Fruit fly (Drosophila melanogaster) whole organism, embryonic: ENCODE data around the gene senju.

Experiments
- Bgb ChIP-seq: fragments of 200-800 bp; sonication (Bioruptor generic); IDR thresholded peaks from 2 replicates; pipeline ENCODE4 v1.3.6; 2022; ENCODE audit warnings: missing biosample characterization, missing genetic modification characterization; ENCODE audit not compliant: partially characterized antibody
- Bteb2 ChIP-seq: fragments of 200-800 bp; sonication (Bioruptor generic); optimal IDR thresholded peaks from 2 replicates; lab custom pipeline; 2016; ENCODE audit warnings: missing biosample characterization, missing genetic modification characterization
- CG10267 ChIP-seq: fragments of 200-800 bp; sonication (Bioruptor generic); optimal IDR thresholded peaks from 2 replicates; lab custom pipeline; 2018; ENCODE audit warnings: missing biosample characterization, mild to moderate bottlenecking, missing genetic modification characterization, moderate library complexity
- CG10274 ChIP-seq: fragments of 200-800 bp; sonication (Bioruptor generic); optimal IDR thresholded peaks from 3 replicates; lab custom pipeline; 2017; ENCODE audit warnings: missing biosample characterization, mild to moderate bottlenecking, missing genetic modification characterization
- CG10543 ChIP-seq: fragments of 200-800 bp; sonication (Bioruptor generic); optimal IDR thresholded peaks from 3 replicates; lab custom pipeline; 2017; ENCODE audit warnings: missing biosample characterization, mild to moderate bottlenecking, missing genetic modification characterization, moderate library complexity
- CG11247 ChIP-seq: fragments of 200-800 bp; sonication (Bioruptor generic); IDR thresholded peaks from 2 replicates; pipeline ENCODE4 v1.3.6; 2022; ENCODE audit warnings: missing biosample characterization, missing genetic modification characterization
- CG12942 ChIP-seq: fragments of 200-800 bp; sonication (Bioruptor generic); optimal IDR thresholded peaks from 3 replicates; lab custom pipeline; 2016; ENCODE audit warnings: missing biosample characterization, missing genetic modification characterization
- CG15269 ChIP-seq: fragments of 200-800 bp; sonication (Bioruptor generic); optimal IDR thresholded peaks from 2 replicates; lab custom pipeline; 2018; ENCODE audit warnings: missing biosample characterization, mild to moderate bottlenecking, missing genetic modification characterization, moderate library complexity
- CG17385 ChIP-seq: fragments of 200-800 bp; sonication (Bioruptor generic); optimal IDR thresholded peaks from 3 replicates; lab custom pipeline; 2018; ENCODE audit warnings: missing biosample characterization, mild to moderate bottlenecking, missing genetic modification characterization
- CG18476 ChIP-seq: fragments of 200-800 bp; sonication (Bioruptor generic); optimal IDR thresholded peaks from 2 replicates; lab custom pipeline; 2016; ENCODE audit warnings: missing biosample characterization, mild to moderate bottlenecking, missing genetic modification characterization
- CG31388 ChIP-seq: fragments of 200-800 bp; sonication (Bioruptor generic); optimal IDR thresholded peaks from 2 replicates; lab custom pipeline; 2016; ENCODE audit warnings: missing biosample characterization, missing genetic modification characterization
- CG3281 ChIP-seq: fragments of 200-800 bp; sonication (Bioruptor generic); optimal IDR thresholded peaks from 3 replicates; lab custom pipeline; 2017; ENCODE audit warnings: missing biosample characterization, mild to moderate bottlenecking, missing genetic modification characterization
- CG34224 ChIP-seq: fragments of 200-800 bp; sonication (Bioruptor generic); IDR thresholded peaks from 3 replicates; pipeline ENCODE4 v1.3.6; 2022; ENCODE audit warnings: missing biosample characterization, missing genetic modification characterization; ENCODE audit not compliant: partially characterized antibody
- CG34376 ChIP-seq: fragments of 200-800 bp; sonication (Bioruptor generic); optimal IDR thresholded peaks from 2 replicates; lab custom pipeline; 2018; ENCODE audit warnings: missing biosample characterization, mild to moderate bottlenecking, missing genetic modification characterization
- CG3847 ChIP-seq: fragments of 200-800 bp; sonication (Bioruptor generic); IDR thresholded peaks from 2 replicates; pipeline ENCODE4 v1.3.6; 2022; ENCODE audit warnings: missing biosample characterization, missing genetic modification characterization
- CG43689 ChIP-seq: fragments of 200-800 bp; sonication (Bioruptor generic); IDR thresholded peaks from 2 replicates; pipeline ENCODE4 v1.3.6; 2022; ENCODE audit warnings: missing biosample characterization, missing genetic modification characterization
- CG8388 ChIP-seq: fragments of 200-800 bp; sonication (Bioruptor generic); optimal IDR thresholded peaks from 2 replicates; lab custom pipeline; 2019; ENCODE audit warnings: missing biosample characterization, mild to moderate bottlenecking, missing genetic modification characterization, moderate library complexity
- Dfd ChIP-seq, 2 experiments: fragments of >200 bp; optimal IDR thresholded peaks; 2 replicates each; lab custom pipeline; 2017; ENCODE audit warnings: missing biosample characterization in 2 of 2, missing genetic modification characterization in 2 of 2
- ERR ChIP-seq: fragments of 200-800 bp; sonication (Bioruptor generic); optimal IDR thresholded peaks from 2 replicates; lab custom pipeline; 2016; ENCODE audit warnings: missing biosample characterization, missing genetic modification characterization
- Ets97D ChIP-seq: fragments of 200-800 bp; sonication (Bioruptor generic); optimal IDR thresholded peaks from 3 replicates; lab custom pipeline; 2016; ENCODE audit warnings: missing biosample characterization, missing genetic modification characterization
- H15 ChIP-seq: fragments of 200-800 bp; sonication (Bioruptor generic); IDR thresholded peaks from 3 replicates; pipeline ENCODE4 v1.3.6; 2022; ENCODE audit warnings: missing biosample characterization, missing genetic modification characterization
- Lim3 ChIP-seq: fragments of 200-800 bp; sonication (Bioruptor generic); IDR thresholded peaks from 2 replicates; pipeline ENCODE4 v1.3.6; 2022; ENCODE audit warnings: missing biosample characterization, missing genetic modification characterization
- MBD-R2 ChIP-seq: fragments of 200-800 bp; sonication (Bioruptor generic); IDR thresholded peaks from 2 replicates; pipeline ENCODE4 v1.3.6; 2022; ENCODE audit warnings: missing biosample characterization, missing genetic modification characterization
- Nf-YB ChIP-seq: fragments of 200-800 bp; sonication (Bioruptor generic); optimal IDR thresholded peaks from 3 replicates; lab custom pipeline; 2019; ENCODE audit warnings: missing biosample characterization, mild to moderate bottlenecking, missing genetic modification characterization, moderate library complexity
- Pdp1 ChIP-seq, 2 experiments: fragments of 200-800 bp; sonication (Bioruptor generic); optimal IDR thresholded peaks; 3 replicates each; lab custom pipeline; 2016; ENCODE audit warnings: missing biosample characterization in 2 of 2, missing genetic modification characterization in 2 of 2, mild to moderate bottlenecking in 1 of 2, moderate library complexity in 1 of 2
- Side ChIP-seq: fragments of 200-800 bp; sonication (Bioruptor generic); optimal IDR thresholded peaks from 2 replicates; lab custom pipeline; 2016; ENCODE audit warnings: missing biosample characterization, missing genetic modification characterization
- Usf ChIP-seq: fragments of 200-800 bp; sonication (Bioruptor generic); optimal IDR thresholded peaks from 2 replicates; lab custom pipeline; 2017; ENCODE audit warnings: missing genotype, missing biosample characterization, missing genetic modification characterization
- ab ChIP-seq: fragments of 200-800 bp; sonication (Bioruptor generic); optimal IDR thresholded peaks from 2 replicates; lab custom pipeline; 2016; ENCODE audit warnings: missing biosample characterization, missing genetic modification characterization
- abd-A ChIP-seq: fragments of 200-800 bp; sonication (Bioruptor generic); optimal IDR thresholded peaks from 3 replicates; lab custom pipeline; 2019; ENCODE audit warnings: missing biosample characterization, mild to moderate bottlenecking, missing genetic modification characterization, moderate library complexity
- btn ChIP-seq: fragments of 200-800 bp; sonication (Bioruptor generic); optimal IDR thresholded peaks from 2 replicates; lab custom pipeline; 2016; ENCODE audit warnings: missing biosample characterization, missing genetic modification characterization
- cad ChIP-seq: fragments of >200 bp; optimal IDR thresholded peaks from 2 replicates; lab custom pipeline; 2017; ENCODE audit warnings: missing biosample characterization, missing genetic modification characterization
- esg ChIP-seq: fragments of 200-800 bp; sonication (Bioruptor generic); conservative IDR thresholded peaks from 2 replicates; pipeline ENCODE4 v1.3.6; 2022; ENCODE audit warnings: missing biosample characterization, missing genetic modification characterization
- fd102C ChIP-seq: fragments of 200-800 bp; sonication (Bioruptor generic); optimal IDR thresholded peaks from 2 replicates; lab custom pipeline; 2018; ENCODE audit warnings: missing biosample characterization, mild to moderate bottlenecking, missing genetic modification characterization, moderate library complexity
- gfzf ChIP-seq: fragments of 200-800 bp; sonication (Bioruptor generic); optimal IDR thresholded peaks from 2 replicates; lab custom pipeline; 2016; ENCODE audit warnings: missing biosample characterization, mild to moderate bottlenecking, missing genetic modification characterization, moderate library complexity
- ind ChIP-seq: fragments of 200-800 bp; sonication (Bioruptor generic); optimal IDR thresholded peaks from 3 replicates; lab custom pipeline; 2016; ENCODE audit warnings: missing biosample characterization, missing genetic modification characterization
- inv ChIP-seq: fragments of 200-800 bp; sonication (Bioruptor generic); IDR thresholded peaks from 2 replicates; pipeline ENCODE4 v1.3.6; 2022; ENCODE audit warnings: missing biosample characterization, missing genetic modification characterization; ENCODE audit not compliant: partially characterized antibody
- jumu ChIP-seq: fragments of 200-800 bp; sonication (Bioruptor generic); optimal IDR thresholded peaks from 3 replicates; lab custom pipeline; 2016; ENCODE audit warnings: missing biosample characterization, missing genetic modification characterization
- kah ChIP-seq: fragments of 200-800 bp; sonication (Bioruptor generic); optimal IDR thresholded peaks from 2 replicates; lab custom pipeline; 2018; ENCODE audit warnings: missing biosample characterization, mild to moderate bottlenecking, missing genetic modification characterization
- lmd ChIP-seq: fragments of 200-800 bp; sonication (Bioruptor generic); IDR thresholded peaks from 2 replicates; pipeline ENCODE4 v1.3.6; 2022; ENCODE audit warnings: missing biosample characterization, missing genetic modification characterization
- otp ChIP-seq: fragments of 200-800 bp; sonication (Bioruptor generic); IDR thresholded peaks from 3 replicates; pipeline ENCODE4, ENCODE4 v1.3.6; 2022; ENCODE audit warnings: missing biosample characterization, missing genetic modification characterization
- pan ChIP-seq, 4 experiments: fragments of >200 bp in 3 of 4; fragments of 200-800 bp in 1 of 4; sonication (Bioruptor generic) in 1 of 4; optimal IDR thresholded peaks in 3 of 4; IDR thresholded peaks in 1 of 4; 2 replicates each; pipeline versions ENCODE4 v1.3.6 to Lab custom; 2017 to 2022; ENCODE audit warnings: missing biosample characterization in 2 of 4, missing genetic modification characterization in 2 of 4, mixed read lengths in 1 of 4
- pho ChIP-seq: fragments of 200-800 bp; sonication (Bioruptor generic); optimal IDR thresholded peaks from 2 replicates; lab custom pipeline; 2016; ENCODE audit warnings: missing biosample characterization, missing genetic modification characterization
- pita ChIP-seq: fragments of 200-800 bp; sonication (Bioruptor generic); optimal IDR thresholded peaks from 2 replicates; lab custom pipeline; 2017; ENCODE audit warnings: missing biosample characterization, mild to moderate bottlenecking, missing genetic modification characterization
- pnt ChIP-seq: fragments of 200-800 bp; sonication (Bioruptor generic); optimal IDR thresholded peaks from 3 replicates; lab custom pipeline; 2016; ENCODE audit warnings: missing biosample characterization, missing genetic modification characterization
- salm ChIP-seq: fragments of 200-800 bp; sonication (Bioruptor generic); optimal IDR thresholded peaks from 2 replicates; lab custom pipeline; 2018; ENCODE audit warnings: missing biosample characterization, mild to moderate bottlenecking, missing genetic modification characterization
- slbo ChIP-seq: fragments of 200-800 bp; sonication (Bioruptor generic); IDR thresholded peaks from 2 replicates; pipeline ENCODE4 v1.3.6; 2022; ENCODE audit warnings: missing biosample characterization, missing genetic modification characterization
- slp2 ChIP-seq: fragments of 200-800 bp; sonication (Bioruptor generic); optimal IDR thresholded peaks from 2 replicates; lab custom pipeline; 2016; ENCODE audit warnings: missing biosample characterization, missing genetic modification characterization
- tin ChIP-seq: fragments of 200-800 bp; sonication (Bioruptor generic); optimal IDR thresholded peaks from 3 replicates; lab custom pipeline; 2016; ENCODE audit warnings: missing biosample characterization, missing genetic modification characterization
- unc-4 ChIP-seq: fragments of 200-800 bp; sonication (Bioruptor generic); IDR thresholded peaks from 2 replicates; pipeline ENCODE4 v1.3.6; 2022; ENCODE audit warnings: missing biosample characterization, missing genetic modification characterization; ENCODE audit not compliant: partially characterized antibody

The senju gene

DNA sequence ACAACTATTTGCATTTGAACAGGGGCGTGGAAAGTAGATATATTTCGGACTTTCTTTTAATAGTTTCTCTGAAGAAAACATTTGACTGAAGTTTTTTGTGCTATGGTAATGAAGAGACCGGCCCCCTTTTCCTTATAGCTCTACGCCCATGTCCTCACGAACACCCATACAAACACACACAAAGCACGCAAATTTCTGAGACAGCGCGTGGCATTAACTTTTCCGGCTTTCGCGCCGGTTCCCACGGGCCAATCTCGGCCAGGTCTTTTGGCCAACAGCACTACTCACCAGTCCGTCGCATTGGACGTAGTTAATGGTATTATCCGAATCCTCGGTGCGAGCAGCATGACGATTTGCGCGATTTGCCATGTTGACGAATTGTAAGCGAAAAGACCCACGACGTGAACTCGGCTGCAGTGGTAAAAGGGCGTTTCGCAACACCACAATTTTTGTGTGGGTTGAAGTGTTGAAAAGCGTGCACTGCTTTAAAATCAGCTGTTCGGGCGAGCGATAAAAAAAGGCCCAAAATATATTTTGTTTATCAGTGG is at the start of gene senju (continued):
- TF ChIP-seq slbo (GFP tag; lab: Robert Waterston, UW) (peak; percentile 83), CG12942 (GFP tag; lab: Kevin White, UChicago) (peak; percentile 84), CG3281 (peak; percentile 78), esg (peak; percentile 67), Side (GFP tag; lab: Kevin White, UChicago) (peak; percentile 91), pho (peak; percentile 86), otp (GFP tag; lab: Robert Waterston, UW) (peak; percentile 57), gfzf (peak; percentile 44), fd102C (GFP tag; lab: Kevin White, UChicago) (no peak), ind (peak; percentile 78), jumu (GFP tag; lab: Kevin White, UChicago) (peak; percentile 89), CG17385 (GFP tag; lab: Kevin White, UChicago) (peak; percentile 83), CG10274 (GFP tag; lab: Kevin White, UChicago) (peak; percentile 21), Bteb2 (GFP tag; lab: Kevin White, UChicago) (peak; percentile 50), Lim3 (GFP tag; lab: Robert Waterston, UW) (peak; percentile 37; the same call in 1 of the 2 replicates), CG43689 (GFP tag; lab: Robert Waterston, UW) (peak; percentile 76), pita (GFP tag; lab: Kevin White, UChicago) (no peak), CG34376 (GFP tag; lab: Kevin White, UChicago) (peak; percentile 95), CG31388 (GFP tag; lab: Kevin White, UChicago) (peak; percentile 4), CG10543 (peak; percentile 88), Ets97D (GFP tag; lab: Kevin White, UChicago) (peak; percentile 93), H15 (peak; percentile 60; the same call in 1 of the 3 replicates), CG15269 (tag; lab: Kevin White, UChicago) (peak; percentile 83), Nf-YB (GFP tag; lab: Kevin White, UChicago) (peak; percentile 58), CG10267 (tag; lab: Kevin White, UChicago) (peak; percentile 99), Dfd (GFP tag; optimal IDR thresholded peaks at IDR 0.05; lab: Kevin White, UChicago) (no peak), unc-4 (GFP tag; lab: Robert Waterston, UW) (peak; percentile 32; the same call in 1 of the 2 replicates), CG3847 (GFP tag; lab: Robert Waterston, UW) (peak; percentile 90), slp2 (peak; percentile 51), pnt (peak; percentile 74), MBD-R2 (peak; percentile 98), inv (GFP tag; lab: Robert Waterston, UW) (no peak; the same call in 1 of the 2 replicates), pan (optimal IDR thresholded peaks at IDR 0.05; lab: Kevin White, UChicago) (no peak), pan (GFP tag; optimal IDR thresholded peaks at IDR 0.05 in 1 of 2, IDR thresholded peaks at IDR 0.05 in 1 of 2) (peak in 1 of 2 experiments; percentile 90), btn (peak; percentile 78), CG34224 (GFP tag; lab: Robert Waterston, UW) (peak; percentile 63; the same call in 2 of the 3 replicates), CG8388 (peak; percentile 81), tin (peak; percentile 84), kah (GFP tag; lab: Kevin White, UChicago) (peak; percentile 21), CG18476 (peak; percentile 76), ab (GFP tag; lab: Kevin White, UChicago) (peak; percentile 61), cad (GFP tag; lab: Kevin White, UChicago) (no peak), ERR (GFP tag; lab: Kevin White, UChicago) (peak; percentile 56), Bgb (GFP tag; lab: Robert Waterston, UW) (peak; percentile 48; the same call in 1 of the 2 replicates), CG11247 (GFP tag; lab: Robert Waterston, UW) (peak; percentile 83), Usf (peak; percentile 79), lmd (GFP tag; lab: Robert Waterston, UW) (peak; percentile 86), salm (peak; percentile 47), Pdp1 (GFP tag; optimal IDR thresholded peaks at IDR 0.05; lab: Kevin White, UChicago) (peak; percentile 79 to 80), abd-A (peak; percentile 68)
